Worm (Caenorhabditis elegans) whole organism, L3 larva: ENCODE data around the gene F49E8.8.
"Not testable (repeated sequence)": the region's sequence is repeated elsewhere in the genome, so short reads cannot be mapped to it uniquely, and the experiment has no call there.

Source experiments
- R02D3.7 ChIP-seq: fragments of 150-350 bp; optimal IDR thresholded peaks from 2 replicates; lab custom pipeline; 2014; ENCODE audit warnings: missing biosample characterization, missing genetic modification characterization
- ZK546.5 ChIP-seq: sonication (generic microtip); optimal IDR thresholded peaks from 2 replicates; lab custom pipeline; 2017; ENCODE audit warnings: missing biosample characterization, missing genetic modification characterization
- ama-1 ChIP-seq: fragments of 150-350 bp; optimal IDR thresholded peaks from 2 replicates; lab custom pipeline; 2018
- ceh-28 ChIP-seq: fragments of 150-350 bp; optimal IDR thresholded peaks from 2 replicates; lab custom pipeline; 2014; ENCODE audit warnings: missing biosample characterization, missing genetic modification reagents, missing genetic modification characterization
- ceh-82 ChIP-seq: fragments of 150-350 bp; optimal IDR thresholded peaks from 2 replicates; lab custom pipeline; 2014; ENCODE audit warnings: missing biosample characterization, missing genetic modification characterization
- ceh-9 ChIP-seq: sonication (generic microtip); optimal IDR thresholded peaks from 2 replicates; lab custom pipeline; 2018; ENCODE audit warnings: missing biosample characterization, missing genetic modification characterization
- egl-27 ChIP-seq: sonication (generic microtip); optimal IDR thresholded peaks from 4 replicates; lab custom pipeline; 2017; ENCODE audit warnings: missing biosample characterization, missing genetic modification reagents, missing genetic modification characterization
- egl-5 ChIP-seq: fragments of 150-350 bp; optimal IDR thresholded peaks from 2 replicates; lab custom pipeline; 2017; ENCODE audit warnings: missing biosample characterization, missing genetic modification reagents, missing genetic modification characterization, inconsistent platforms
- elt-1 ChIP-seq: fragments of 150-350 bp; optimal IDR thresholded peaks from 2 replicates; lab custom pipeline; 2014; ENCODE audit warnings: missing biosample characterization, missing genetic modification characterization
- elt-2 ChIP-seq: sonication (generic microtip); optimal IDR thresholded peaks from 2 replicates; lab custom pipeline; 2016; ENCODE audit warnings: missing genetic modification reagents, mild to moderate bottlenecking, missing genetic modification characterization, missing compliant biosample characterization
- elt-3 ChIP-seq, 3 experiments: fragments of 150-350 bp in 1 of 3; sonication (generic microtip) in 2 of 3; optimal IDR thresholded peaks; 2 replicates in 2 of 3; 4 replicates in 1 of 3; lab custom pipeline; 2014 to 2017; ENCODE audit warnings: missing biosample characterization in 3 of 3, missing genetic modification characterization in 3 of 3
- eor-1 ChIP-seq, 2 experiments: fragments of 150-350 bp; optimal IDR thresholded peaks; 2 replicates each; lab custom pipeline; 2014 to 2018; ENCODE audit warnings: missing biosample characterization in 2 of 2, missing genetic modification characterization in 2 of 2
- fkh-10 ChIP-seq: sonication (generic microtip); optimal IDR thresholded peaks from 2 replicates; lab custom pipeline; 2017; ENCODE audit warnings: missing biosample characterization, missing genetic modification reagents, missing genetic modification characterization
- fkh-2 ChIP-seq: fragments of 150-350 bp; optimal IDR thresholded peaks from 2 replicates; lab custom pipeline; 2014; ENCODE audit warnings: missing biosample characterization, missing genetic modification reagents, missing genetic modification characterization
- fos-1 ChIP-seq: fragments of 150-350 bp; optimal IDR thresholded peaks from 2 replicates; lab custom pipeline; 2014; ENCODE audit warnings: missing biosample characterization, missing genetic modification characterization
- hmg-11 ChIP-seq: sonication (generic microtip); optimal IDR thresholded peaks from 2 replicates; lab custom pipeline; 2016; ENCODE audit warnings: missing genetic modification characterization, missing compliant biosample characterization
- jun-1 ChIP-seq: fragments of 150-350 bp; optimal IDR thresholded peaks from 2 replicates; lab custom pipeline; 2014; ENCODE audit warnings: missing biosample characterization, missing genetic modification reagents, missing genetic modification characterization
- lin-15B ChIP-seq: fragments of 150-350 bp; optimal IDR thresholded peaks from 2 replicates; lab custom pipeline; 2014; ENCODE audit warnings: missing biosample characterization, missing genetic modification characterization
- lin-39 ChIP-seq: fragments of 150-350 bp; optimal IDR thresholded peaks from 2 replicates; lab custom pipeline; 2018; ENCODE audit warnings: missing biosample characterization, missing genetic modification reagents, missing genetic modification characterization
- lsy-12 ChIP-seq: sonication (generic microtip); optimal IDR thresholded peaks from 2 replicates; lab custom pipeline; 2016; ENCODE audit warnings: mild to moderate bottlenecking, missing genetic modification characterization, missing compliant biosample characterization
- mdl-1 ChIP-seq: fragments of 150-350 bp; optimal IDR thresholded peaks from 2 replicates; lab custom pipeline; 2014; ENCODE audit warnings: missing biosample characterization, missing genetic modification characterization
- mml-1 ChIP-seq: fragments of 150-350 bp; sonication (generic microtip); optimal IDR thresholded peaks from 3 replicates; lab custom pipeline; 2014; ENCODE audit warnings: missing biosample characterization, missing genetic modification characterization
- nfya-1 ChIP-seq: sonication (generic microtip); optimal IDR thresholded peaks from 2 replicates; lab custom pipeline; 2017; ENCODE audit warnings: missing genetic modification characterization, mild to moderate bottlenecking, missing compliant biosample characterization, antibody characterized with exemption, moderate library complexity; ENCODE audit not compliant: insufficient read depth
- nhr-11 ChIP-seq: fragments of 150-350 bp; optimal IDR thresholded peaks from 2 replicates; lab custom pipeline; 2014; ENCODE audit warnings: missing biosample characterization, missing genetic modification characterization
- nhr-12 ChIP-seq: fragments of 150-350 bp; optimal IDR thresholded peaks from 2 replicates; lab custom pipeline; 2014; ENCODE audit warnings: missing biosample characterization, missing genetic modification characterization
- nhr-23 ChIP-seq: fragments of 150-350 bp; optimal IDR thresholded peaks from 2 replicates; lab custom pipeline; 2014; ENCODE audit warnings: missing biosample characterization, missing genetic modification reagents, missing genetic modification characterization
- nhr-237 ChIP-seq: fragments of 150-350 bp; optimal IDR thresholded peaks from 2 replicates; lab custom pipeline; 2014; ENCODE audit warnings: missing biosample characterization, missing genetic modification characterization
- nhr-25 ChIP-seq: sonication (generic microtip); optimal IDR thresholded peaks from 2 replicates; lab custom pipeline; 2017; ENCODE audit warnings: missing biosample characterization, missing genetic modification characterization
- nhr-28 ChIP-seq: fragments of 150-350 bp; optimal IDR thresholded peaks from 2 replicates; lab custom pipeline; 2014; ENCODE audit warnings: missing biosample characterization, missing genetic modification characterization
- nhr-43 ChIP-seq: sonication (generic microtip); optimal IDR thresholded peaks from 2 replicates; lab custom pipeline; 2016; ENCODE audit warnings: mild to moderate bottlenecking, missing genetic modification characterization, missing compliant biosample characterization; ENCODE audit not compliant: poor library complexity, severe bottlenecking
- nhr-67 ChIP-seq: fragments of 150-350 bp; optimal IDR thresholded peaks from 2 replicates; lab custom pipeline; 2014; ENCODE audit warnings: missing biosample characterization, missing genetic modification characterization
- nhr-76 ChIP-seq: fragments of 150-350 bp; sonication (generic microtip); optimal IDR thresholded peaks from 5 replicates; lab custom pipeline; 2014; ENCODE audit warnings: missing biosample characterization, missing genetic modification characterization
- nhr-77 ChIP-seq: fragments of 150-350 bp; optimal IDR thresholded peaks from 2 replicates; lab custom pipeline; 2014; ENCODE audit warnings: missing biosample characterization, missing genetic modification characterization
- pha-4 ChIP-seq: fragments of 150-350 bp; optimal IDR thresholded peaks from 2 replicates; lab custom pipeline; 2014; ENCODE audit warnings: missing biosample characterization, missing genetic modification reagents, missing genetic modification characterization
- pqm-1 ChIP-seq: fragments of 150-350 bp; optimal IDR thresholded peaks from 2 replicates; lab custom pipeline; 2017; ENCODE audit warnings: missing biosample characterization, missing genetic modification characterization, inconsistent platforms
- sea-2 ChIP-seq: fragments of 150-350 bp; sonication (generic microtip); optimal IDR thresholded peaks from 4 replicates; lab custom pipeline; 2014; ENCODE audit warnings: missing biosample characterization, missing genetic modification reagents, missing genetic modification characterization
- skn-1 ChIP-seq: fragments of 150-350 bp; optimal IDR thresholded peaks from 2 replicates; lab custom pipeline; 2014; ENCODE audit warnings: missing biosample characterization, missing genetic modification characterization
- snpc-4 ChIP-seq: fragments of 150-350 bp; optimal IDR thresholded peaks from 2 replicates; lab custom pipeline; 2014; ENCODE audit warnings: missing biosample characterization, missing genetic modification characterization
- tbx-2 ChIP-seq: sonication (generic microtip); optimal IDR thresholded peaks from 2 replicates; lab custom pipeline; 2016; ENCODE audit warnings: mild to moderate bottlenecking, missing genetic modification characterization, missing compliant biosample characterization
- unc-62 ChIP-seq: fragments of 150-350 bp; sonication (generic microtip); optimal IDR thresholded peaks from 4 replicates; lab custom pipeline; 2014; ENCODE audit warnings: missing biosample characterization, missing genetic modification reagents, missing genetic modification characterization
- zag-1 ChIP-seq: fragments of 150-350 bp; optimal IDR thresholded peaks from 2 replicates; lab custom pipeline; 2014; ENCODE audit warnings: missing biosample characterization, missing genetic modification characterization
- ztf-11 ChIP-seq: fragments of 150-350 bp; optimal IDR thresholded peaks from 2 replicates; lab custom pipeline; 2014; ENCODE audit warnings: missing biosample characterization, missing genetic modification characterization
- ztf-4 ChIP-seq: fragments of 150-350 bp; optimal IDR thresholded peaks from 2 replicates; lab custom pipeline; 2014; ENCODE audit warnings: missing biosample characterization, missing genetic modification characterization

F49E8.8 gene

ce11 chrIV:7563850-7564249, 7.4 kb downstream of the F49E8.8 start, which contains the start of gene F32E10.9:
Gene F32E10.9 (minus strand): TSS chrIV:7563950.
- not testable (repeated sequence) for TF ChIP-seq fkh-10; zag-1 (tag; lab: Kevin White, UChicago); ztf-11 (tag; lab: Kevin White, UChicago)

ce11 chrIV:7567557-7568010, 11.1 kb downstream of the F49E8.8 start, which contains the start of gene F32E10.8:
Gene F32E10.8 (plus strand): TSS chrIV:7567607.
- TF ChIP-seq nhr-76 (tag; lab: Kevin White, UChicago) (no peak), nhr-77 (tag; lab: Kevin White, UChicago) (no peak), elt-3 (tag; optimal IDR thresholded peaks at IDR 0.05; lab: Kevin White, UChicago) (no peak), nhr-12 (tag; lab: Kevin White, UChicago) (no peak), hmg-11 (tag; lab: Kevin White, UChicago) (no peak), nfya-1 (no peak), lin-39 (tag; lab: Kevin White, UChicago) (no peak), fos-1 (tag; lab: Kevin White, UChicago) (no peak), egl-5 (tag; lab: Kevin White, UChicago) (no peak), zag-1 (tag; lab: Kevin White, UChicago) (no peak), nhr-23 (tag; lab: Kevin White, UChicago) (no peak), snpc-4 (tag; lab: Kevin White, UChicago) (no peak), nhr-237 (tag; lab: Kevin White, UChicago) (no peak), nhr-28 (no peak), ceh-82 (tag; lab: Kevin White, UChicago) (no peak), unc-62 (GFP tag; lab: Kevin White, UChicago) (no peak), ceh-9 (no peak), elt-2 (tag; lab: Kevin White, UChicago) (no peak), mdl-1 (tag; lab: Kevin White, UChicago) (no peak)

ce11 chrIV:7568593-7568992, 12.2 kb downstream of the F49E8.8 start, which contains the start of gene clec-180:
Gene clec-180 (plus strand): TSS chrIV:7568893.
- TF ChIP-seq nhr-67 (no peak), pqm-1 (no peak), pha-4 (no peak), nfya-1 (no peak), elt-2 (tag; lab: Kevin White, UChicago) (no peak), tbx-2 (no peak), eor-1 (tag; optimal IDR thresholded peaks at IDR 0.05; lab: Kevin White, UChicago) (no peak), ceh-9 (no peak), fos-1 (tag; lab: Kevin White, UChicago) (no peak), unc-62 (GFP tag; lab: Kevin White, UChicago) (no peak)

- TF ChIP-seq snpc-4 (tag; lab: Kevin White, UChicago) = no peak
- TF ChIP-seq lin-15B (tag; lab: Kevin White, UChicago) = peak; percentile 50
- peak; percentile 24 for TF ChIP-seq elt-1 (tag; lab: Kevin White, UChicago)
- no peak for TF ChIP-seq fos-1 (tag; lab: Kevin White, UChicago)
- TF ChIP-seq ama-1 (lab: Kevin White, UChicago) = peak; percentile 58
- no peak for TF ChIP-seq mdl-1 (tag; lab: Kevin White, UChicago)
- TF ChIP-seq elt-2 (tag; lab: Kevin White, UChicago) = peak; percentile 55
- no peak for TF ChIP-seq sea-2 (GFP tag; lab: Kevin White, UChicago)
- no peak for TF ChIP-seq eor-1 (tag; optimal IDR thresholded peaks at IDR 0.05; lab: Kevin White, UChicago)
- no peak for TF ChIP-seq R02D3.7 (tag; lab: Kevin White, UChicago)
- TF ChIP-seq nfya-1 = peak; percentile 65
- TF ChIP-seq egl-5 (tag; lab: Kevin White, UChicago) = peak; percentile 91
- TF ChIP-seq lin-39 (tag; lab: Kevin White, UChicago) = peak; percentile 85
- TF ChIP-seq nhr-43 = peak; percentile 81
- TF ChIP-seq ceh-28 (tag; lab: Kevin White, UChicago) = no peak
- TF ChIP-seq nhr-67 = no peak
- TF ChIP-seq elt-3 (tag; optimal IDR thresholded peaks at IDR 0.05; lab: Kevin White, UChicago) = peak in 1 of 3 experiments; percentile 72
- no peak for TF ChIP-seq nhr-28
- TF ChIP-seq nhr-12 (tag; lab: Kevin White, UChicago) = no peak
- TF ChIP-seq nhr-23 (tag; lab: Kevin White, UChicago) = peak; percentile 78
- no peak for TF ChIP-seq ZK546.5 (tag; lab: Kevin White, UChicago)
- TF ChIP-seq ztf-4 (tag; lab: Kevin White, UChicago) = peak; percentile 22
- peak; percentile 12 for TF ChIP-seq nhr-76 (tag; lab: Kevin White, UChicago)
- no peak for TF ChIP-seq pqm-1
- TF ChIP-seq nhr-25 = peak; percentile 40
- no peak for TF ChIP-seq pha-4
- no peak for TF ChIP-seq fkh-2 (tag; lab: Kevin White, UChicago)
- peak; percentile 73 for TF ChIP-seq tbx-2
- TF ChIP-seq egl-27 (tag; lab: Kevin White, UChicago) = peak; percentile 81
- no peak for TF ChIP-seq nhr-11
- no peak for TF ChIP-seq jun-1 (tag; lab: Kevin White, UChicago)
- TF ChIP-seq skn-1 (tag; lab: Kevin White, UChicago) = peak; percentile 53
- peak; percentile 97 for TF ChIP-seq hmg-11 (tag; lab: Kevin White, UChicago)
- no peak for TF ChIP-seq mml-1 (tag; lab: Kevin White, UChicago)
- TF ChIP-seq lsy-12 = peak; percentile 87
- TF ChIP-seq ceh-82 (tag; lab: Kevin White, UChicago) = peak; percentile 69
- no peak for TF ChIP-seq nhr-237 (tag; lab: Kevin White, UChicago)
- no peak for TF ChIP-seq unc-62 (GFP tag; lab: Kevin White, UChicago)
- TF ChIP-seq zag-1 (tag; lab: Kevin White, UChicago) = no peak
Measured at ce11 chrIV:7573944-7574343, 17.5 kb downstream of the F49E8.8 start.
